Fruit fly (Drosophila melanogaster): Measurements from ENCODE around the gene CG18666.

- TF ChIP-seq Myb (GFP tag; optimal IDR thresholded peaks at IDR 0.05) (no peak), CG31365 (tag; optimal IDR thresholded peaks at IDR 0.05) (no peak), C15 (GFP tag; IDR thresholded peaks at IDR 0.05) (no peak), Hr78 (GFP tag; optimal IDR thresholded peaks at IDR 0.05) (peak in 1 of 2 experiments; percentile 98), CHES-1-like (GFP tag; optimal IDR thresholded peaks at IDR 0.05) (no peak), pan (optimal IDR thresholded peaks at IDR 0.05) (no peak), pan (GFP tag; optimal IDR thresholded peaks at IDR 0.05 in 1 of 2, IDR thresholded peaks at IDR 0.05 in 1 of 2) (no peak), CG4854 (GFP tag; optimal IDR thresholded peaks at IDR 0.05) (no peak), CG16813 (GFP tag; IDR thresholded peaks at IDR 0.05; ENCODE audit: partially characterized antibody) (no peak), sug (tag; optimal IDR thresholded peaks at IDR 0.05) (peak; percentile 1), ewg (GFP tag; optimal IDR thresholded peaks at IDR 0.05) (no peak), ci (GFP tag; IDR thresholded peaks at IDR 0.05) (0 out of 3 replicates have a peak, but pooled peaks have one; percentile 16), mirr (GFP tag; optimal IDR thresholded peaks at IDR 0.05) (no peak), CG4820 (GFP tag; optimal IDR thresholded peaks at IDR 0.05) (no peak), CG9797 (GFP tag; optimal IDR thresholded peaks at IDR 0.05) (no peak)
These were observed 26.6 kb downstream of the CG18666 start for dm6 chr2L:11061155-11061554.

All from whole organism, embryonic.